Fruit fly (Drosophila melanogaster): ENCODE measurements around the gene Dora.

Gene Dora

dm6 chrX:18929430-18929829 lies 65.7 kb downstream of the Dora start (continued):
- TF ChIP-seq CG32006 (GFP tag; optimal IDR thresholded peaks at IDR 0.05) (peak; percentile 68), CG11294 (GFP tag; IDR thresholded peaks at IDR 0.05) (no peak), Sox102F (GFP tag; optimal IDR thresholded peaks at IDR 0.05) (no peak), CG15336 (GFP tag; IDR thresholded peaks at IDR 0.05) (no peak), cyc (GFP tag; optimal IDR thresholded peaks at IDR 0.05) (peak; percentile 17), fkh (GFP tag; optimal IDR thresholded peaks at IDR 0.05) (no peak), CG16779 (tag; optimal IDR thresholded peaks at IDR 0.05) (no peak), CG6163 (GFP tag; IDR thresholded peaks at IDR 0.05) (no peak), esn (GFP tag; optimal IDR thresholded peaks at IDR 0.05) (peak; percentile 42), net (GFP tag; optimal IDR thresholded peaks at IDR 0.05) (peak; percentile 25), CG7368 (GFP tag; optimal IDR thresholded peaks at IDR 0.05) (no peak), vri (GFP tag; optimal IDR thresholded peaks at IDR 0.05) (no peak), CG31627 (GFP tag; optimal IDR thresholded peaks at IDR 0.05) (no peak), CG1621 (tag; optimal IDR thresholded peaks at IDR 0.05) (no peak), CG9139 (GFP tag; optimal IDR thresholded peaks at IDR 0.05) (peak; percentile 27), Eip75B (GFP tag; optimal IDR thresholded peaks at IDR 0.05) (no peak), Hr39 (GFP tag; optimal IDR thresholded peaks at IDR 0.05) (peak; percentile 4), eg (GFP tag; IDR thresholded peaks at IDR 0.05) (no peak), dsx (GFP tag; optimal IDR thresholded peaks at IDR 0.05; ENCODE audit: poor library complexity, severe bottlenecking) (peak; percentile 49), CG11902 (GFP tag; optimal IDR thresholded peaks at IDR 0.05) (peak; percentile 3)

- TF ChIP-seq lz (GFP tag; optimal IDR thresholded peaks at IDR 0.05) (no peak), CG6792 (GFP tag; optimal IDR thresholded peaks at IDR 0.05) (no peak), CG8319 (GFP tag; optimal IDR thresholded peaks at IDR 0.05) (no peak), ss (GFP tag; optimal IDR thresholded peaks at IDR 0.05) (peak in 1 of 2 experiments; percentile 36), CG3032 (tag; optimal IDR thresholded peaks at IDR 0.05) (no peak), CG1621 (tag; optimal IDR thresholded peaks at IDR 0.05) (peak; percentile 33), vri (GFP tag; optimal IDR thresholded peaks at IDR 0.05) (peak; percentile 16), CG3919 (GFP tag; optimal IDR thresholded peaks at IDR 0.05) (peak; percentile 5), CG11902 (GFP tag; optimal IDR thresholded peaks at IDR 0.05) (no peak), Sox102F (GFP tag; optimal IDR thresholded peaks at IDR 0.05) (peak; percentile 24), CG9139 (GFP tag; optimal IDR thresholded peaks at IDR 0.05) (peak; percentile 8), CG8119 (GFP tag; IDR thresholded peaks at IDR 0.05) (peak; percentile 31; the same call in 1 of the 3 replicates), CG15336 (GFP tag; IDR thresholded peaks at IDR 0.05) (peak; percentile 36; the same call in 1 of the 2 replicates), spab (GFP tag; optimal IDR thresholded peaks at IDR 0.05) (no peak), Hr39 (GFP tag; optimal IDR thresholded peaks at IDR 0.05) (no peak), Eip93F (GFP tag; optimal IDR thresholded peaks at IDR 0.05) (no peak), eg (GFP tag; IDR thresholded peaks at IDR 0.05) (0 out of 3 replicates have a peak, but pooled peaks have one; percentile 40), achi (GFP tag; optimal IDR thresholded peaks at IDR 0.05) (no peak), CG32006 (GFP tag; optimal IDR thresholded peaks at IDR 0.05) (no peak), CG6276 (GFP tag; optimal IDR thresholded peaks at IDR 0.05) (no peak), CG6808 (GFP tag; optimal IDR thresholded peaks at IDR 0.05) (no peak), Ets96B (tag; optimal IDR thresholded peaks at IDR 0.05) (no peak), Eip78C (GFP tag) (peak; percentile 50), Smox (GFP tag; optimal IDR thresholded peaks at IDR 0.05) (no peak), net (GFP tag; optimal IDR thresholded peaks at IDR 0.05) (peak; percentile 26), Sox15 (GFP tag; optimal IDR thresholded peaks at IDR 0.05) (no peak), CG31627 (GFP tag; optimal IDR thresholded peaks at IDR 0.05) (no peak), CG34406 (GFP tag; optimal IDR thresholded peaks at IDR 0.05) (no peak), CG6163 (GFP tag; IDR thresholded peaks at IDR 0.05) (peak; percentile 46; the same call in 1 of the 3 replicates), dsx (GFP tag; optimal IDR thresholded peaks at IDR 0.05; ENCODE audit: poor library complexity, severe bottlenecking) (peak; percentile 20), Met (GFP tag; optimal IDR thresholded peaks at IDR 0.05) (no peak), CG8632 (GFP tag; optimal IDR thresholded peaks at IDR 0.05) (no peak), fkh (GFP tag; optimal IDR thresholded peaks at IDR 0.05) (peak; percentile 21), CG7368 (GFP tag; optimal IDR thresholded peaks at IDR 0.05) (no peak)
Measured at dm6 chrX:18929946-18930562, 66.3 kb downstream of the Dora start, which contains the start of gene CG43759. CG43759 (plus strand) TSS chrX:18930335.
